Worm (Caenorhabditis elegans): ENCODE measurements around the gene rfc-4.

DNA sequence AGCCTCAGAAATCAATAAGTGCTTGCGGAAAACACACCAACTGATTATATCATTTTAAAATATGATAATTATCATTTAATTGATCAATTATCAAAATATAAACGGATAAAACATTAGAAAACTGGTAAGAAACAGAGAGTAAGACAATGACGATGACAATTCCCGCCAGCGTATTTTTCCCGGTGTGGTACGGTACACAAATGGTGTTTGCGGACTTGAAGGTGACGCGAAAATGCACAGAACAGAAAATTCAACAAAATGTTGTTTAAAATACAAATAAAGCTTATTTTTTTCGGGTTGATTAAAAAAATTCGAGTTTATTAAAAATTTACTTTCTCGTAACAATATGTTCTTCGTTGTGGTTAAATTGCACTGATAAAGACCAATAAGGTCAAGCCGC is 10.9 kb upstream of the rfc-4 start:
- TF ChIP-seq mdl-1 (tag; optimal IDR thresholded peaks at IDR 0.05): no peak
- TF ChIP-seq snpc-4 (tag; optimal IDR thresholded peaks at IDR 0.05): no peak
- no peak for TF ChIP-seq unc-39 (tag; optimal IDR thresholded peaks at IDR 0.05)
- TF ChIP-seq sea-2 (GFP tag; optimal IDR thresholded peaks at IDR 0.05): no peak
- TF ChIP-seq aly-2 (tag; optimal IDR thresholded peaks at IDR 0.05): no peak
- TF ChIP-seq ZK546.5 (tag; optimal IDR thresholded peaks at IDR 0.05): no peak
- TF ChIP-seq nhr-77 (tag; optimal IDR thresholded peaks at IDR 0.05): no peak
- no peak for TF ChIP-seq egl-27 (tag; optimal IDR thresholded peaks at IDR 0.05)
- no peak for TF ChIP-seq ztf-11 (tag; optimal IDR thresholded peaks at IDR 0.05)
- no peak for TF ChIP-seq unc-62 (GFP tag; optimal IDR thresholded peaks at IDR 0.05)

Measured in whole organism, L3 larva.